Worm (Caenorhabditis elegans): ENCODE results near the gene srlf-30.

Gene srlf-30

ce11 chrIV:10854042-10854441 lies 46.1 kb upstream of the srlf-30 start:
- peak; percentile 53 for TF ChIP-seq aha-1 (tag)
- TF ChIP-seq nhr-102 (tag; optimal IDR thresholded peaks at IDR 0.05): no peak

ce11 chrIV:10855049-10855448 lies 45.1 kb upstream of the srlf-30 start, which contains the start of gene T11G6.3:
Gene T11G6.3 (minus strand): TSS chrIV:10855237.
- no peak for TF ChIP-seq daf-12 (tag; optimal IDR thresholded peaks at IDR 0.05)
- peak; percentile 6 for TF ChIP-seq hlh-11 (tag; optimal IDR thresholded peaks at IDR 0.05)
- no peak for TF ChIP-seq ceh-28 (tag; optimal IDR thresholded peaks at IDR 0.05)
- TF ChIP-seq lin-15B (tag; optimal IDR thresholded peaks at IDR 0.05): no peak
- TF ChIP-seq nhr-41 (GFP tag; IDR thresholded peaks at IDR 0.05): no peak
- no peak for TF ChIP-seq nhr-10 (tag; optimal IDR thresholded peaks at IDR 0.05)
- no peak for TF ChIP-seq lim-7 (GFP tag; IDR thresholded peaks at IDR 0.05)
- no peak for TF ChIP-seq rbr-2 (tag; optimal IDR thresholded peaks at IDR 0.05)
- no peak for TF ChIP-seq lin-1 (GFP tag; IDR thresholded peaks at IDR 0.05)
- no peak for TF ChIP-seq R02D3.7 (tag; optimal IDR thresholded peaks at IDR 0.05)
- no peak for TF ChIP-seq dve-1 (tag; optimal IDR thresholded peaks at IDR 0.05; ENCODE audit: insufficient read depth)
- TF ChIP-seq zfp-2 (tag; optimal IDR thresholded peaks at IDR 0.05): no peak
- TF ChIP-seq Y5F2A.4 (GFP tag; optimal IDR thresholded peaks at IDR 0.05): no peak
- no peak for TF ChIP-seq dmd-9 (GFP tag; IDR thresholded peaks at IDR 0.05)
- TF ChIP-seq nhr-111 (GFP tag; optimal IDR thresholded peaks at IDR 0.05): no peak
- TF ChIP-seq aly-2 (tag; optimal IDR thresholded peaks at IDR 0.05): no peak
- TF ChIP-seq nhr-102 (tag; optimal IDR thresholded peaks at IDR 0.05): no peak
- no peak for TF ChIP-seq dmd-6 (GFP tag; IDR thresholded peaks at IDR 0.05)
- no peak for TF ChIP-seq snpc-4 (tag; optimal IDR thresholded peaks at IDR 0.05)
- peak; percentile 28 for TF ChIP-seq nhr-28 (tag; optimal IDR thresholded peaks at IDR 0.05)
- TF ChIP-seq unc-130 (GFP tag; optimal IDR thresholded peaks at IDR 0.05): no peak
- no peak for TF ChIP-seq mdt-29 (GFP tag; IDR thresholded peaks at IDR 0.05)
- peak; percentile 13 for TF ChIP-seq nhr-76 (tag; optimal IDR thresholded peaks at IDR 0.05)
- peak; percentile 4 for TF ChIP-seq cey-2 (tag; optimal IDR thresholded peaks at IDR 0.05; ENCODE audit: borderline replicate concordance, insufficient read depth)
- TF ChIP-seq sdz-12 (GFP tag; optimal IDR thresholded peaks at IDR 0.05): no peak
- no peak for TF ChIP-seq Y48G9A.11 (GFP tag; IDR thresholded peaks at IDR 0.05)
- TF ChIP-seq egl-27 (tag; optimal IDR thresholded peaks at IDR 0.05): no peak
- TF ChIP-seq snpc-1.2 (GFP tag; IDR thresholded peaks at IDR 0.05): no peak
- TF ChIP-seq dmd-8 (GFP tag; IDR thresholded peaks at IDR 0.05): no peak
- peak; percentile 91 for TF ChIP-seq aha-1 (tag)
- no peak for TF ChIP-seq mep-1 (tag; optimal IDR thresholded peaks at IDR 0.05)
- TF ChIP-seq ctbp-1 (GFP tag; IDR thresholded peaks at IDR 0.05): no peak
- no peak for TF ChIP-seq F10B5.3 (tag; optimal IDR thresholded peaks at IDR 0.05)
- TF ChIP-seq nhr-11 (tag; optimal IDR thresholded peaks at IDR 0.05): no peak
- no peak for TF ChIP-seq zip-2 (tag; optimal IDR thresholded peaks at IDR 0.05)

ce11 chrIV:10855946-10856345 lies 44.2 kb upstream of the srlf-30 start:
- TF ChIP-seq daf-8 (GFP tag; IDR thresholded peaks at IDR 0.05) (no peak), daf-19 (GFP tag; conservative IDR thresholded peaks at IDR 0.05) (no peak), sdz-12 (GFP tag; optimal IDR thresholded peaks at IDR 0.05) (no peak), nhr-11 (tag; optimal IDR thresholded peaks at IDR 0.05) (no peak), madf-9 (GFP tag; conservative IDR thresholded peaks at IDR 0.05) (no peak), mdt-29 (GFP tag; IDR thresholded peaks at IDR 0.05) (no peak), ctbp-1 (GFP tag; IDR thresholded peaks at IDR 0.05) (no peak), dmd-8 (GFP tag; IDR thresholded peaks at IDR 0.05) (no peak)

Measured in whole organism, L4 larva.